Worm (Caenorhabditis elegans) whole organism, L4 larva: ENCODE results near the gene srxa-11.
A peak's percentile ranks its signal among the peaks of the same experiment; 100 is the strongest.

Source experiments
- F37D6.2 ChIP-seq: sonication (generic microtip); optimal IDR thresholded peaks from 2 replicates; lab custom pipeline; 2016; ENCODE audit warnings: mild to moderate bottlenecking, missing genetic modification characterization, missing compliant biosample characterization
- F44E2.7 ChIP-seq: fragments of 200-800 bp; sonication (Bioruptor generic); IDR thresholded peaks from 2 replicates; pipeline ENCODE4 v2.1.2; 2022; ENCODE audit warnings: missing genetic modification characterization, missing compliant biosample characterization
- F49E8.2 ChIP-seq: sonication (generic microtip); optimal IDR thresholded peaks from 2 replicates; lab custom pipeline; 2016; ENCODE audit warnings: missing compliant biosample characterization, mild to moderate bottlenecking, missing genetic modification characterization, borderline replicate concordance
- R02D3.7 ChIP-seq: fragments of 150-350 bp; sonication (generic microtip); optimal IDR thresholded peaks from 3 replicates; lab custom pipeline; 2014; ENCODE audit warnings: missing biosample characterization, missing genetic modification characterization
- T26A8.4 ChIP-seq: fragments of 200-800 bp; sonication (Bioruptor generic); IDR thresholded peaks from 2 replicates; pipeline ENCODE4 v1.3.6; 2022; ENCODE audit warnings: missing genetic modification characterization, missing compliant biosample characterization
- Y48G9A.11 ChIP-seq: fragments of 200-800 bp; sonication (Bioruptor generic); IDR thresholded peaks from 2 replicates; pipeline ENCODE4 v1.3.6; 2022; ENCODE audit warnings: missing genetic modification reagents, missing genetic modification characterization, missing compliant biosample characterization
- Y75B8A.6 ChIP-seq: fragments of 200-800 bp; sonication (Bioruptor generic); IDR thresholded peaks from 2 replicates; pipeline ENCODE4 v1.3.6; 2022; ENCODE audit warnings: missing genetic modification reagents, missing genetic modification characterization, missing compliant biosample characterization
- ZK337.2 ChIP-seq: fragments of 200-800 bp; sonication (Bioruptor generic); IDR thresholded peaks from 2 replicates; pipeline ENCODE4 v1.3.6; 2022; ENCODE audit warnings: missing genetic modification reagents, missing genetic modification characterization, missing compliant biosample characterization
- aha-1 ChIP-seq: fragments of 150-350 bp; peaks from one replicate; lab custom pipeline; 2014; ENCODE audit warnings: missing biosample characterization, missing genetic modification characterization
- ama-1 ChIP-seq: fragments of 150-350 bp; optimal IDR thresholded peaks from 2 replicates; lab custom pipeline; 2014; ENCODE audit warnings: inconsistent platforms, mixed read lengths
- ceh-44 ChIP-seq: fragments of 200-800 bp; sonication (Bioruptor generic); IDR thresholded peaks from 2 replicates; pipeline ENCODE4 v1.3.6; 2022; ENCODE audit warnings: missing genetic modification reagents, missing genetic modification characterization, missing compliant biosample characterization
- cey-2 ChIP-seq: sonication (generic microtip); optimal IDR thresholded peaks from 3 replicates; lab custom pipeline; 2017; ENCODE audit warnings: missing genetic modification characterization, mild to moderate bottlenecking, missing compliant biosample characterization, antibody characterized with exemption, borderline replicate concordance; ENCODE audit not compliant: insufficient read depth
- ctbp-1 ChIP-seq: fragments of 200-800 bp; sonication (Bioruptor generic); IDR thresholded peaks from 2 replicates; pipeline ENCODE4 v1.3.6; 2022; ENCODE audit warnings: missing genetic modification reagents, missing genetic modification characterization, missing compliant biosample characterization
- daf-16 ChIP-seq, 3 experiments: sonication (generic microtip); optimal IDR thresholded peaks; 2 replicates each; lab custom pipeline; 2016 to 2017; ENCODE audit warnings: missing genetic modification characterization in 3 of 3, missing genetic modification reagents in 3 of 3, mild to moderate bottlenecking in 2 of 3, missing compliant biosample characterization in 2 of 3, missing biosample characterization in 1 of 3, moderate library complexity in 1 of 3
- daf-8 ChIP-seq: fragments of 200-800 bp; sonication (Bioruptor generic); IDR thresholded peaks from 2 replicates; pipeline ENCODE4 v1.3.6; 2022; ENCODE audit warnings: missing genetic modification characterization, missing compliant biosample characterization
- dmd-9 ChIP-seq: fragments of 200-800 bp; sonication (Bioruptor generic); IDR thresholded peaks from 2 replicates; pipeline ENCODE4 v1.3.6; 2022; ENCODE audit warnings: missing genetic modification reagents, missing genetic modification characterization, missing compliant biosample characterization
- duxl-1 ChIP-seq: sonication (generic microtip); optimal IDR thresholded peaks from 2 replicates; lab custom pipeline; 2016; ENCODE audit warnings: mild to moderate bottlenecking, missing genetic modification characterization, moderate library complexity, missing compliant biosample characterization; ENCODE audit not compliant: poor library complexity
- dve-1 ChIP-seq: sonication (generic microtip); optimal IDR thresholded peaks from 2 replicates; lab custom pipeline; 2017; ENCODE audit warnings: antibody characterized with exemption, mild to moderate bottlenecking, missing genetic modification characterization, missing compliant biosample characterization; ENCODE audit not compliant: insufficient read depth
- egl-27 ChIP-seq: sonication (generic microtip); optimal IDR thresholded peaks from 3 replicates; lab custom pipeline; 2017; ENCODE audit warnings: missing biosample characterization, missing genetic modification reagents, missing genetic modification characterization
- hlh-30 ChIP-seq: sonication (generic microtip); optimal IDR thresholded peaks from 2 replicates; lab custom pipeline; 2017; ENCODE audit warnings: antibody characterized with exemption, mild to moderate bottlenecking, missing genetic modification characterization, missing compliant biosample characterization; ENCODE audit not compliant: insufficient read depth
- jun-1 ChIP-seq: fragments of 150-350 bp; optimal IDR thresholded peaks from 2 replicates; lab custom pipeline; 2014; ENCODE audit warnings: missing biosample characterization, missing genetic modification reagents, missing genetic modification characterization
- lim-7 ChIP-seq: fragments of 200-800 bp; sonication (Bioruptor generic); IDR thresholded peaks from 2 replicates; pipeline ENCODE4 v1.3.6; 2022; ENCODE audit warnings: missing genetic modification characterization, missing compliant biosample characterization
- lin-15B ChIP-seq: fragments of 150-350 bp; sonication (generic microtip); optimal IDR thresholded peaks from 3 replicates; lab custom pipeline; 2014; ENCODE audit warnings: missing biosample characterization, missing genetic modification characterization
- lin-39 ChIP-seq: fragments of 150-350 bp; optimal IDR thresholded peaks from 2 replicates; lab custom pipeline; 2014; ENCODE audit warnings: missing biosample characterization, missing genetic modification reagents, missing genetic modification characterization
- lsy-2 ChIP-seq, 2 experiments: fragments of 150-350 bp in 1 of 2; sonication (generic microtip) in 1 of 2; optimal IDR thresholded peaks; 2 replicates each; lab custom pipeline; 2014 to 2017; ENCODE audit warnings: missing biosample characterization in 2 of 2, missing genetic modification characterization in 2 of 2
- madf-5 ChIP-seq, 2 experiments: fragments of 200-800 bp; sonication (Bioruptor generic); IDR thresholded peaks; 2 replicates each; pipeline ENCODE4 v1.3.6; 2022; ENCODE audit warnings: missing compliant biosample characterization in 2 of 2, missing genetic modification characterization in 2 of 2
- madf-9 ChIP-seq: fragments of 200-800 bp; sonication (Bioruptor generic); conservative IDR thresholded peaks from 2 replicates; pipeline ENCODE4 v1.3.6; 2022; ENCODE audit warnings: missing genetic modification reagents, missing genetic modification characterization, missing compliant biosample characterization
- mdl-1 ChIP-seq, 2 experiments: fragments of 150-350 bp in 1 of 2; sonication (generic microtip) in 1 of 2; optimal IDR thresholded peaks; 2 replicates each; lab custom pipeline; 2014 to 2017; ENCODE audit warnings: missing biosample characterization in 2 of 2, missing genetic modification characterization in 2 of 2
- mdt-29 ChIP-seq: fragments of 200-800 bp; sonication (Bioruptor generic); IDR thresholded peaks from 2 replicates; pipeline ENCODE4 v1.3.6; 2022; ENCODE audit warnings: missing genetic modification reagents, missing genetic modification characterization, missing compliant biosample characterization
- nhr-237 ChIP-seq: sonication (generic microtip); optimal IDR thresholded peaks from 2 replicates; lab custom pipeline; 2017; ENCODE audit warnings: missing biosample characterization, missing genetic modification characterization
- nhr-25 ChIP-seq: sonication (generic microtip); optimal IDR thresholded peaks from 2 replicates; lab custom pipeline; 2017; ENCODE audit warnings: missing genetic modification characterization, mild to moderate bottlenecking, missing compliant biosample characterization, antibody characterized with exemption, moderate library complexity, borderline replicate concordance; ENCODE audit not compliant: insufficient read depth
- nhr-28 ChIP-seq: fragments of 150-350 bp; optimal IDR thresholded peaks from 2 replicates; lab custom pipeline; 2014; ENCODE audit warnings: missing biosample characterization, missing genetic modification characterization
- rbr-2 ChIP-seq: sonication (generic microtip); optimal IDR thresholded peaks from 2 replicates; lab custom pipeline; 2016; ENCODE audit warnings: missing genotype, missing genetic modification characterization, missing compliant biosample characterization
- sdz-12 ChIP-seq: fragments of 200-800 bp; sonication (Bioruptor generic); optimal IDR thresholded peaks from 2 replicates; lab custom pipeline; 2018; ENCODE audit warnings: mild to moderate bottlenecking, missing genetic modification characterization, missing compliant biosample characterization
- set-16 ChIP-seq: fragments of 200-800 bp; sonication (Bioruptor generic); IDR thresholded peaks from 2 replicates; pipeline ENCODE4 v1.3.6; 2022; ENCODE audit warnings: missing genetic modification reagents, missing genetic modification characterization, missing compliant biosample characterization
- snpc-1.2 ChIP-seq: fragments of 200-800 bp; sonication (Bioruptor generic); IDR thresholded peaks from 2 replicates; pipeline ENCODE4 v1.3.6; 2022; ENCODE audit warnings: missing genetic modification reagents, missing genetic modification characterization, missing compliant biosample characterization
- unc-39 ChIP-seq: sonication (generic microtip); optimal IDR thresholded peaks from 2 replicates; lab custom pipeline; 2017; ENCODE audit warnings: missing biosample characterization, missing genetic modification characterization
- unc-62 ChIP-seq, 3 experiments: fragments of 150-350 bp in 1 of 3; sonication (generic microtip); optimal IDR thresholded peaks in 2 of 3; peaks in 1 of 3; 1 replicate in 1 of 3; 2 replicates in 2 of 3; lab custom pipeline; 2014 to 2017; ENCODE audit warnings: missing biosample characterization in 3 of 3, missing genetic modification characterization in 3 of 3, missing genetic modification reagents in 3 of 3, missing genotype in 1 of 3
- zfp-3 ChIP-seq: fragments of 200-800 bp; sonication (Bioruptor generic); conservative IDR thresholded peaks from 2 replicates; pipeline ENCODE4 v1.3.6; 2022; ENCODE audit warnings: missing genetic modification reagents, missing genetic modification characterization, missing compliant biosample characterization
- ztf-7 ChIP-seq: fragments of 150-350 bp; optimal IDR thresholded peaks from 2 replicates; lab custom pipeline; 2014; ENCODE audit warnings: missing biosample characterization, missing genetic modification characterization

The srxa-11 gene

ce11 chrV:13931952-13932351 is 8.0 kb downstream of the srxa-11 start:
- TF ChIP-seq aha-1 (tag; lab: Kevin White, UChicago) (peak; percentile 94), unc-62 (GFP tag; optimal IDR thresholded peaks at IDR 0.05 in 1 of 2; lab: Kevin White, UChicago) (peak in 1 of 2 experiments; percentile 34), unc-62 (tag; optimal IDR thresholded peaks at IDR 0.05; lab: Kevin White, UChicago) (no peak), ama-1 (no peak)

ce11 chrV:13934545-13934944 is 10.6 kb downstream of the srxa-11 start, which contains the start of gene R10D12.1:
TSS of gene R10D12.1 (minus strand) at chrV:13934645.
- TF ChIP-seq ama-1 (no peak), nhr-28 (tag; lab: Kevin White, UChicago) (peak; percentile 19), hlh-30 (tag; lab: Kevin White, UChicago) (peak; percentile 7), unc-39 (no peak)

- TF ChIP-seq mdt-29 (GFP tag; lab: Robert Waterston, UW), result no peak
- TF ChIP-seq lin-15B, result no peak
- TF ChIP-seq unc-39, result no peak
- TF ChIP-seq madf-9, result no peak
- TF ChIP-seq lsy-2 (tag; optimal IDR thresholded peaks at IDR 0.05; lab: Kevin White, UChicago), result no peak
- no peak for TF ChIP-seq Y48G9A.11
- TF ChIP-seq ztf-7 (tag; lab: Kevin White, UChicago), result no peak
- no peak for TF ChIP-seq duxl-1 (tag; lab: Kevin White, UChicago)
- no peak for TF ChIP-seq R02D3.7 (tag; lab: Kevin White, UChicago)
- no peak for TF ChIP-seq egl-27 (tag; lab: Kevin White, UChicago)
- no peak for TF ChIP-seq set-16
- no peak for TF ChIP-seq jun-1 (tag; lab: Kevin White, UChicago)
Observed at ce11 chrV:13935423-13935822, 11.5 kb downstream of the srxa-11 start.

- TF ChIP-seq zfp-3 (GFP tag; lab: Robert Waterston, UW) (no peak), nhr-237 (tag; lab: Kevin White, UChicago) (no peak), sdz-12 (GFP tag; lab: Kevin White, UChicago) (no peak), nhr-25 (tag; lab: Kevin White, UChicago) (no peak), hlh-30 (tag; lab: Kevin White, UChicago) (peak; percentile 70), daf-8 (GFP tag; lab: Robert Waterston, UW) (no peak), ctbp-1 (GFP tag; lab: Robert Waterston, UW) (no peak), dmd-9 (GFP tag; lab: Robert Waterston, UW) (no peak), set-16 (no peak), F37D6.2 (tag; lab: Kevin White, UChicago) (no peak), lim-7 (no peak), T26A8.4 (no peak), rbr-2 (tag; lab: Kevin White, UChicago) (no peak), madf-5 (GFP tag; IDR thresholded peaks at IDR 0.05; lab: Robert Waterston, UW) (no peak), aha-1 (tag; lab: Kevin White, UChicago) (peak; percentile 23), duxl-1 (tag; lab: Kevin White, UChicago) (no peak), F44E2.7 (GFP tag; lab: Robert Waterston, UW) (no peak), snpc-1.2 (GFP tag; lab: Robert Waterston, UW) (no peak), Y75B8A.6 (no peak), ceh-44 (GFP tag; lab: Robert Waterston, UW) (no peak), daf-16 (GFP tag; optimal IDR thresholded peaks at IDR 0.05; lab: Kevin White, UChicago) (no peak), daf-16 (tag; optimal IDR thresholded peaks at IDR 0.05; lab: Kevin White, UChicago) (no peak), F49E8.2 (no peak), lin-39 (no peak), ama-1 (no peak), dve-1 (no peak), nhr-28 (tag; lab: Kevin White, UChicago) (peak; percentile 33), mdl-1 (tag; optimal IDR thresholded peaks at IDR 0.05; lab: Kevin White, UChicago) (peak in 1 of 2 experiments; percentile 44), ZK337.2 (GFP tag; lab: Robert Waterston, UW) (no peak), cey-2 (tag; lab: Kevin White, UChicago) (no peak)
Observed at ce11 chrV:13936052-13936451, 12.1 kb downstream of the srxa-11 start.
